Fruit fly (Drosophila melanogaster): ENCODE measurements around the gene Jarid2.
A peak's percentile ranks its signal among the peaks of the same experiment; 100 is the strongest.

The Jarid2 gene

dm6 chr3L:9512560-9512959 is 35.7 kb downstream of the Jarid2 start, which contains the start of gene CG33703:
TSS of gene CG33703 (minus strand) at chr3L:9512660.
- TF ChIP-seq h (GFP tag; optimal IDR thresholded peaks at IDR 0.05), result no peak
- no peak for TF ChIP-seq brk (GFP tag; optimal IDR thresholded peaks at IDR 0.05)

- TF ChIP-seq brk (GFP tag; optimal IDR thresholded peaks at IDR 0.05) (no peak), N (GFP tag; optimal IDR thresholded peaks at IDR 0.05) (no peak), OdsH (GFP tag; optimal IDR thresholded peaks at IDR 0.05) (no peak), GATAd (GFP tag; optimal IDR thresholded peaks at IDR 0.05) (no peak), dl (GFP tag; optimal IDR thresholded peaks at IDR 0.05; ENCODE audit: insufficient read depth in 1 of 2, partially characterized antibody in 2 of 2) (no peak), fru (GFP tag; optimal IDR thresholded peaks at IDR 0.05) (no peak), h (GFP tag; optimal IDR thresholded peaks at IDR 0.05) (no peak), foxo (GFP tag; optimal IDR thresholded peaks at IDR 0.05) (no peak), usp (GFP tag; optimal IDR thresholded peaks at IDR 0.05) (no peak), pan (optimal IDR thresholded peaks at IDR 0.05) (no peak), Hr78 (GFP tag; optimal IDR thresholded peaks at IDR 0.05) (no peak), HLH106 (tag; optimal IDR thresholded peaks at IDR 0.05) (no peak), psq (GFP tag; optimal IDR thresholded peaks at IDR 0.05) (no peak)
These were observed 36.5 kb downstream of the Jarid2 start, which contains the start of gene CG33702 for dm6 chr3L:9513309-9513708. TSS of gene CG33702 (minus strand) at chr3L:9513409.

- TF ChIP-seq Dfd (GFP tag; optimal IDR thresholded peaks at IDR 0.05) (peak; percentile 70), sage (GFP tag; optimal IDR thresholded peaks at IDR 0.05) (no peak)
These were observed 48.6 kb downstream of the Jarid2 start, which contains the start of gene CG33700 for dm6 chr3L:9525444-9525843. TSS of gene CG33700 (minus strand) at chr3L:9525544.

dm6 chr3L:9528835-9529234 is 52.0 kb downstream of the Jarid2 start, which contains the start of gene Or67a:
TSS of gene Or67a (plus strand) at chr3L:9529067.
- peak in 1 of 2 experiments; percentile 26 for TF ChIP-seq dl (GFP tag; optimal IDR thresholded peaks at IDR 0.05; ENCODE audit: insufficient read depth in 1 of 2, partially characterized antibody in 2 of 2)
- no peak for TF ChIP-seq woc (GFP tag; optimal IDR thresholded peaks at IDR 0.05)
